Worm (Caenorhabditis elegans) whole organism, L4 larva: ENCODE measurements around the gene C29A12.1.

Experiments
- dve-1 ChIP-seq: sonication (generic microtip); optimal IDR thresholded peaks from 2 replicates; lab custom pipeline; 2017; ENCODE audit warnings: antibody characterized with exemption, mild to moderate bottlenecking, missing genetic modification characterization, missing compliant biosample characterization; ENCODE audit not compliant: insufficient read depth
- egl-27 ChIP-seq: sonication (generic microtip); optimal IDR thresholded peaks from 3 replicates; lab custom pipeline; 2017; ENCODE audit warnings: missing biosample characterization, missing genetic modification reagents, missing genetic modification characterization
- fos-1 ChIP-seq: fragments of 150-350 bp; optimal IDR thresholded peaks from 2 replicates; lab custom pipeline; 2014; ENCODE audit warnings: missing biosample characterization, missing genetic modification characterization
- hlh-11 ChIP-seq: fragments of 200-800 bp; sonication (Bioruptor generic); optimal IDR thresholded peaks from 2 replicates; lab custom pipeline; 2018; ENCODE audit warnings: mild to moderate bottlenecking, missing genetic modification characterization, missing compliant biosample characterization
- nhr-6 ChIP-seq: fragments of 150-350 bp; optimal IDR thresholded peaks from 2 replicates; lab custom pipeline; 2014; ENCODE audit warnings: missing biosample characterization, missing genetic modification characterization
- pha-4 ChIP-seq, 2 experiments: fragments of 150-350 bp in 1 of 2; fragments of 200-800 bp in 1 of 2; sonication (Bioruptor generic) in 1 of 2; IDR thresholded peaks in 1 of 2; optimal IDR thresholded peaks in 1 of 2; 2 replicates each; pipeline versions ENCODE4 v1.3.6 to Lab custom; 2014 to 2022; ENCODE audit warnings: missing genetic modification characterization in 2 of 2, missing genetic modification reagents in 2 of 2, missing biosample characterization in 1 of 2, missing compliant biosample characterization in 1 of 2
- saeg-2 ChIP-seq: fragments of 200-800 bp; sonication (Bioruptor generic); IDR thresholded peaks from 2 replicates; pipeline ENCODE4 v1.3.6; 2022; ENCODE audit warnings: missing genetic modification reagents, missing genetic modification characterization, missing compliant biosample characterization
- snpc-4 ChIP-seq: fragments of 150-350 bp; optimal IDR thresholded peaks from 2 replicates; lab custom pipeline; 2014; ENCODE audit warnings: missing biosample characterization, missing genetic modification characterization
- unc-130 ChIP-seq: sonication (generic microtip); optimal IDR thresholded peaks from 2 replicates; lab custom pipeline; 2016; ENCODE audit warnings: missing genetic modification reagents, missing genetic modification characterization, missing compliant biosample characterization
- unc-62 ChIP-seq, 3 experiments: fragments of 150-350 bp in 1 of 3; sonication (generic microtip); optimal IDR thresholded peaks in 2 of 3; peaks in 1 of 3; 1 replicate in 1 of 3; 2 replicates in 2 of 3; lab custom pipeline; 2014 to 2017; ENCODE audit warnings: missing biosample characterization in 3 of 3, missing genetic modification characterization in 3 of 3, missing genetic modification reagents in 3 of 3, missing genotype in 1 of 3

DNA sequence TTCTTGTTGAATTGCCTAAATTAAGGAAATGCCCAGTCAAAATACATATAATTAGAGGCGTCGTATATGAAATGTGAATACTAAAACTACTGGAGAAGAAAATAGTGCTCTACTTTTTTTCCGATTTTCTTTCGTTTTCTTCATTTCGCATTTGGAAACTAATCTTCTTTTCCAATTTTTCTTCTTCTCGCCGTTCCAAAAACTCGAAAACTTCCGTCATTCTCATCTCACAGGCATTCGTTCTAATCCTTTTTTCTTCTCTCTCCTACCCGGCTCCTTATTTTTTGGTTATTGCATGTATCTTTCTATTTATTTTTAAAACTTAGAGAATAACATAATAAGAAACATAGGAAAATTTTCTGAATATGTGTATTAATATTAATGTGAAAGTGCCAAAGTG is 19.6 kb upstream of the C29A12.1 start:
- TF ChIP-seq fos-1 (tag; lab: Kevin White, UChicago): no peak
- TF ChIP-seq dve-1 (tag; lab: Kevin White, UChicago): no peak
- TF ChIP-seq nhr-6 (tag; lab: Kevin White, UChicago): no peak
- TF ChIP-seq pha-4 (GFP tag; IDR thresholded peaks at IDR 0.05; lab: Robert Waterston, UW): no peak
- TF ChIP-seq pha-4 (tag; optimal IDR thresholded peaks at IDR 0.05; lab: Kevin White, UChicago): no peak
- TF ChIP-seq unc-130: no peak
- TF ChIP-seq egl-27 (tag; lab: Kevin White, UChicago): no peak
- no peak for TF ChIP-seq snpc-4 (tag; lab: Kevin White, UChicago)
- TF ChIP-seq saeg-2 (GFP tag; lab: Robert Waterston, UW): no peak
- no peak for TF ChIP-seq unc-62 (GFP tag; optimal IDR thresholded peaks at IDR 0.05 in 1 of 2; lab: Kevin White, UChicago)
- TF ChIP-seq unc-62 (tag; optimal IDR thresholded peaks at IDR 0.05; lab: Kevin White, UChicago): no peak
- no peak for TF ChIP-seq hlh-11 (tag; lab: Kevin White, UChicago)
